Worm (Caenorhabditis elegans) whole organism, late embryonic: Measurements from ENCODE around the gene tra-2.
A peak's percentile ranks its signal among the peaks of the same experiment; 100 is the strongest.
"Not testable (repeated sequence)": the region's sequence is repeated elsewhere in the genome, so short reads cannot be mapped to it uniquely, and the experiment has no call there.

Experiments used
- C38D4.7 ChIP-seq: fragments of 200-800 bp; sonication (Bioruptor generic); optimal IDR thresholded peaks from 2 replicates; lab custom pipeline; 2018; ENCODE audit warnings: mild to moderate bottlenecking, missing genetic modification characterization, moderate library complexity, missing compliant biosample characterization
- F13H6.1 ChIP-seq: sonication (generic microtip); optimal IDR thresholded peaks from 2 replicates; lab custom pipeline; 2016; ENCODE audit warnings: missing genetic modification characterization, missing compliant biosample characterization
- K09A11.1 ChIP-seq: sonication (generic microtip); optimal IDR thresholded peaks from 2 replicates; lab custom pipeline; 2017; ENCODE audit warnings: antibody characterized with exemption, mild to moderate bottlenecking, missing genetic modification characterization, missing compliant biosample characterization; ENCODE audit not compliant: insufficient read depth
- ahr-1 ChIP-seq: sonication (generic microtip); optimal IDR thresholded peaks from 2 replicates; lab custom pipeline; 2016; ENCODE audit warnings: missing genetic modification characterization, missing compliant biosample characterization
- ama-1 ChIP-seq: fragments of 150-350 bp; optimal IDR thresholded peaks from 2 replicates; lab custom pipeline; 2014
- ceh-14 ChIP-seq: sonication (generic microtip); optimal IDR thresholded peaks from 2 replicates; lab custom pipeline; 2016; ENCODE audit warnings: missing genotype, missing genetic modification characterization, missing compliant biosample characterization
- ceh-18 ChIP-seq: sonication (generic microtip); optimal IDR thresholded peaks from 2 replicates; lab custom pipeline; 2016; ENCODE audit warnings: missing genetic modification characterization, missing compliant biosample characterization
- ceh-22 ChIP-seq: sonication (generic microtip); optimal IDR thresholded peaks from 2 replicates; lab custom pipeline; 2017; ENCODE audit warnings: missing biosample characterization, missing genetic modification characterization
- ceh-30 ChIP-seq: fragments of 150-350 bp; optimal IDR thresholded peaks from 2 replicates; lab custom pipeline; 2014; ENCODE audit warnings: missing biosample characterization, missing genetic modification characterization
- ceh-34 ChIP-seq: sonication (generic microtip); optimal IDR thresholded peaks from 2 replicates; lab custom pipeline; 2016; ENCODE audit warnings: mild to moderate bottlenecking, missing genetic modification characterization, missing compliant biosample characterization
- ceh-48 ChIP-seq: sonication (generic microtip); optimal IDR thresholded peaks from 2 replicates; lab custom pipeline; 2016; ENCODE audit warnings: missing genetic modification characterization, inconsistent platforms, missing compliant biosample characterization
- ceh-9 ChIP-seq: sonication (generic microtip); optimal IDR thresholded peaks from 2 replicates; lab custom pipeline; 2016; ENCODE audit warnings: mild to moderate bottlenecking, missing genetic modification characterization, inconsistent platforms, missing compliant biosample characterization
- elt-4 ChIP-seq: sonication (generic microtip); optimal IDR thresholded peaks from 2 replicates; lab custom pipeline; 2016; ENCODE audit warnings: missing genetic modification characterization, missing compliant biosample characterization
- fkh-10 ChIP-seq: fragments of 150-350 bp; optimal IDR thresholded peaks from 2 replicates; lab custom pipeline; 2014; ENCODE audit warnings: missing biosample characterization, missing genetic modification reagents, missing genetic modification characterization
- fkh-6 ChIP-seq: sonication (generic microtip); optimal IDR thresholded peaks from 2 replicates; lab custom pipeline; 2016; ENCODE audit warnings: missing genetic modification characterization, missing compliant biosample characterization
- gmeb-2 ChIP-seq: sonication (generic microtip); optimal IDR thresholded peaks from 2 replicates; lab custom pipeline; 2016; ENCODE audit warnings: missing genetic modification characterization, inconsistent platforms, missing compliant biosample characterization
- hlh-8 ChIP-seq: sonication (generic microtip); optimal IDR thresholded peaks from 2 replicates; lab custom pipeline; 2016; ENCODE audit warnings: missing genotype, missing genetic modification characterization, missing compliant biosample characterization
- lim-6 ChIP-seq: sonication (generic microtip); optimal IDR thresholded peaks from 2 replicates; lab custom pipeline; 2016; ENCODE audit warnings: missing genetic modification characterization, missing compliant biosample characterization
- madf-2 ChIP-seq: sonication (generic microtip); optimal IDR thresholded peaks from 2 replicates; lab custom pipeline; 2017; ENCODE audit warnings: missing genetic modification characterization, missing compliant biosample characterization
- nfya-1 ChIP-seq: sonication (generic microtip); optimal IDR thresholded peaks from 2 replicates; lab custom pipeline; 2017; ENCODE audit warnings: missing genetic modification characterization, mild to moderate bottlenecking, missing compliant biosample characterization, antibody characterized with exemption, moderate library complexity
- nhr-11 ChIP-seq: fragments of 150-350 bp; optimal IDR thresholded peaks from 2 replicates; lab custom pipeline; 2014; ENCODE audit warnings: missing biosample characterization, missing genetic modification characterization
- nhr-232 ChIP-seq: sonication (generic microtip); optimal IDR thresholded peaks from 2 replicates; lab custom pipeline; 2016; ENCODE audit warnings: missing genetic modification characterization, missing compliant biosample characterization
- npax-4 ChIP-seq: sonication (generic microtip); optimal IDR thresholded peaks from 2 replicates; lab custom pipeline; 2016; ENCODE audit warnings: missing genetic modification characterization, missing compliant biosample characterization
- pqm-1 ChIP-seq: sonication (generic microtip); optimal IDR thresholded peaks from 2 replicates; lab custom pipeline; 2016; ENCODE audit warnings: missing genetic modification characterization, missing compliant biosample characterization
- pros-1 ChIP-seq: fragments of 150-350 bp; optimal IDR thresholded peaks from 2 replicates; lab custom pipeline; 2014; ENCODE audit warnings: missing biosample characterization, missing genetic modification reagents, missing genetic modification characterization
- ref-2 ChIP-seq: sonication (generic microtip); optimal IDR thresholded peaks from 2 replicates; lab custom pipeline; 2016; ENCODE audit warnings: missing genetic modification characterization, missing compliant biosample characterization
- sox-2 ChIP-seq: fragments of 200-800 bp; sonication (Bioruptor generic); IDR thresholded peaks from 2 replicates; pipeline ENCODE4 v1.3.6; 2022; ENCODE audit warnings: missing genetic modification reagents, missing genetic modification characterization, missing compliant biosample characterization
- sox-4 ChIP-seq: sonication (generic microtip); optimal IDR thresholded peaks from 2 replicates; lab custom pipeline; 2017; ENCODE audit warnings: mild to moderate bottlenecking, missing genetic modification characterization, inconsistent platforms, missing compliant biosample characterization
- syd-9 ChIP-seq: sonication (generic microtip); optimal IDR thresholded peaks from 2 replicates; lab custom pipeline; 2016; ENCODE audit warnings: mild to moderate bottlenecking, missing genetic modification characterization, moderate library complexity, missing compliant biosample characterization
- tbx-2 ChIP-seq: sonication (generic microtip); optimal IDR thresholded peaks from 2 replicates; lab custom pipeline; 2016; ENCODE audit warnings: missing genetic modification characterization, missing compliant biosample characterization
- unc-42 ChIP-seq: sonication (generic microtip); optimal IDR thresholded peaks from 2 replicates; lab custom pipeline; 2016; ENCODE audit warnings: missing genotype, missing genetic modification characterization, missing compliant biosample characterization
- unc-55 ChIP-seq: sonication (generic microtip); optimal IDR thresholded peaks from 2 replicates; lab custom pipeline; 2017; ENCODE audit warnings: missing biosample characterization, missing genetic modification reagents, missing genetic modification characterization
- unc-86 ChIP-seq: sonication (generic microtip); optimal IDR thresholded peaks from 2 replicates; lab custom pipeline; 2016; ENCODE audit warnings: missing genetic modification characterization, missing compliant biosample characterization
- zip-5 ChIP-seq: sonication (generic microtip); optimal IDR thresholded peaks from 2 replicates; lab custom pipeline; 2016; ENCODE audit warnings: missing genetic modification characterization, missing compliant biosample characterization
- ztf-16 ChIP-seq: sonication (generic microtip); optimal IDR thresholded peaks from 2 replicates; lab custom pipeline; 2017; ENCODE audit warnings: missing genetic modification characterization, missing compliant biosample characterization

Gene tra-2

DNA sequence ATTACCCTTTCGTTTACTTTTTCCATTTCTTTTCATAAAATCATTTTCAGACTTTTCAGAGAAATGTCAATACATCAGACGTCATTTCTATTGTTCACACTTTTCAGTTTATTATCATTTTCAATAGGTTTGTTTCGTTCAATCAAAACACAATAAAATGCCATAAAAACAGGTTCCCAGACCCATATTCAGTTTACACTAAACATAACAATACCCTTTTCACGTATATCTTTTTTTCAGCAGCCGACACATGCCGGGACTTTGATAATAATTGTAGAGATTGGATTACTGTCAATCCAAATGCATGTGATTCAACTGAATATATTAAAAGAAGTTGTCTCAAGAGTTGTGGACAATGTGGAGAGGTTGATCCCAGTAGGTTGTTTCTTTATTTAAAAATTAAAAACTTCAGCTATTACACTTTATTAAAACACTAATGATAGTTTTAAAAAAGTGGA, 24.4 kb upstream of the tra-2 start, which contains the start of gene C15F1.1:
Gene C15F1.1 (plus strand): TSS at position 51 of the 458 bp plus-strand sequence.
- no peak for TF ChIP-seq syd-9 (tag; lab: Kevin White, UChicago)
- TF ChIP-seq pros-1 = no peak
- TF ChIP-seq ceh-14 (tag; lab: Kevin White, UChicago) = no peak
- no peak for TF ChIP-seq sox-2 (GFP tag; lab: Robert Waterston, UW)
- no peak for TF ChIP-seq nhr-232 (tag; lab: Kevin White, UChicago)
- TF ChIP-seq tbx-2 = no peak
- no peak for TF ChIP-seq ceh-22 (tag; lab: Kevin White, UChicago)
- TF ChIP-seq gmeb-2 (tag; lab: Kevin White, UChicago) = no peak
- no peak for TF ChIP-seq pqm-1 (tag; lab: Kevin White, UChicago)
- TF ChIP-seq fkh-6 (tag; lab: Kevin White, UChicago) = no peak
- no peak for TF ChIP-seq ceh-48 (tag; lab: Kevin White, UChicago)

- TF ChIP-seq C38D4.7 (GFP tag; lab: Kevin White, UChicago) (no peak), ama-1 (no peak), elt-4 (tag; lab: Kevin White, UChicago) (no peak), ceh-18 (tag; lab: Kevin White, UChicago) (no peak), madf-2 (tag; lab: Kevin White, UChicago) (no peak), unc-55 (no peak), unc-86 (tag; lab: Kevin White, UChicago) (no peak), sox-4 (tag; lab: Kevin White, UChicago) (no peak), ref-2 (tag; lab: Kevin White, UChicago) (no peak), ceh-30 (tag; lab: Kevin White, UChicago) (no peak), ahr-1 (tag; lab: Kevin White, UChicago) (no peak), lim-6 (no peak)
Measured at ce11 chrII:6979646-6980045, 14.2 kb upstream of the tra-2 start, which contains the start of gene C15F1.2. Gene C15F1.2 (plus strand): TSS chrII:6979953.

ce11 chrII:6978908-6979307, 13.4 kb upstream of the tra-2 start:
- no peak for TF ChIP-seq fkh-10
- no peak for TF ChIP-seq syd-9 (tag; lab: Kevin White, UChicago)
- no peak for TF ChIP-seq ceh-9 (tag; lab: Kevin White, UChicago)
- TF ChIP-seq zip-5 = no peak

DNA sequence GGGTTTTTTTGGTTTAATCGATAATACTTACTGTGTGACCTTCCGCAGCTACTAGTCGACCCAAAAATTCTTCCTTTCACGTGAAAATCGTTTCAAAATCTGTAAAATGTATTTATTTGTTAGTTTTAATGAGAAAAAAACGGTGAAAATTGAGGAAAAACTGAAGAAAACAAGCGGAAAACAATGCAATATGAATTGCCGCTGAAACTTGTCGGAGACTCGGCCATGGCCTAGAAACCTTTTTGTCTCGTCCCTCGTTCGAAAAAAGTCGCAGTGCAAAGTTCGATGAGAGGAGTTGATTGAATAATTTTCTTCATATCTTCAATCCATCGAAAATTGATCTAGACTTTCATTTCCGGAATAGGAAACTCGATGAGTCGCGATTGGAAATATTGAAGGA, 12.3 kb upstream of the tra-2 start, which contains the start of gene C15F1.8:
Gene C15F1.8 (minus strand): TSS at position 101 of the 400 bp plus-strand sequence.
- TF ChIP-seq ama-1; zip-5; unc-42 (tag; lab: Kevin White, UChicago): not testable (repeated sequence)

ce11 chrII:6975725-6976124, 10.3 kb upstream of the tra-2 start:
- TF ChIP-seq K09A11.1 (tag; lab: Kevin White, UChicago) (no peak), unc-42 (tag; lab: Kevin White, UChicago) (no peak), ceh-48 (tag; lab: Kevin White, UChicago) (no peak), ceh-30 (tag; lab: Kevin White, UChicago) (no peak), F13H6.1 (tag; lab: Kevin White, UChicago) (no peak), npax-4 (tag; lab: Kevin White, UChicago) (no peak), madf-2 (tag; lab: Kevin White, UChicago) (no peak), hlh-8 (no peak), ztf-16 (tag; lab: Kevin White, UChicago) (no peak), ceh-34 (no peak)

DNA sequence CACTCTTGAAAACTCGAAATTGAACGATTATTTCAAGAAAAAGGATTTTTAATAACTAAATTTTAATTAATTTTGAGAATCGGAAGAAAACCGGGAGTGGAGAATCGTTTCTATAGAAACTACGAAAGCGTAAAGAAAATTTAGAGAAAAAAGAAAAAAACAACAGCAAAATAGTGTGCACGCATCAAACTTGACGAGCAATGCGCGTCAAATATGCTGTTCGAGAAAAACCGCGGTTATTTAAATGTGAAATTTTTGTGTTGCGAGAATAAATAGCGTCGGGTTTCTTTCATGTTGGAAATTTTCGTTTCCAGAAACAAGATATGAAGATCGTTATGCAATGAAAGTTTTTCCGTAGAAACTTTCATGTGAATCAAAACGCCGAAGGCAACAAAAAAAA, 8.5 kb upstream of the tra-2 start:
- TF ChIP-seq nhr-11 (tag; lab: Kevin White, UChicago) (no peak), nfya-1 (tag; lab: Kevin White, UChicago) (peak; percentile 14), ceh-48 (tag; lab: Kevin White, UChicago) (no peak), ceh-14 (tag; lab: Kevin White, UChicago) (no peak), ceh-18 (tag; lab: Kevin White, UChicago) (no peak), zip-5 (no peak), unc-86 (tag; lab: Kevin White, UChicago) (no peak)
- TF ChIP-seq, all 69 proteins: peak for 1
